Fruit fly (Drosophila melanogaster) whole organism, embryonic: ENCODE results near the gene Max.

Experiments
- CG10267 ChIP-seq: fragments of 200-800 bp; sonication (Bioruptor generic); optimal IDR thresholded peaks from 2 replicates; lab custom pipeline; 2018; ENCODE audit warnings: missing biosample characterization, mild to moderate bottlenecking, missing genetic modification characterization, moderate library complexity
- CG11456 ChIP-seq: fragments of 200-800 bp; sonication (Bioruptor generic); IDR thresholded peaks from 3 replicates; pipeline ENCODE4 v1.3.6; 2022; ENCODE audit warnings: missing biosample characterization, missing genetic modification characterization
- CG11504 ChIP-seq: fragments of 200-800 bp; sonication (Bioruptor generic); optimal IDR thresholded peaks from 3 replicates; lab custom pipeline; 2019; ENCODE audit warnings: missing biosample characterization, mild to moderate bottlenecking, missing genetic modification characterization, moderate library complexity
- CG15269 ChIP-seq: fragments of 200-800 bp; sonication (Bioruptor generic); optimal IDR thresholded peaks from 2 replicates; lab custom pipeline; 2018; ENCODE audit warnings: missing biosample characterization, mild to moderate bottlenecking, missing genetic modification characterization, moderate library complexity
- CG16863 ChIP-seq: fragments of 200-800 bp; sonication (Bioruptor generic); optimal IDR thresholded peaks from 3 replicates; lab custom pipeline; 2016; ENCODE audit warnings: missing biosample characterization, missing genetic modification characterization
- CG17361 ChIP-seq: fragments of 200-800 bp; sonication (Bioruptor generic); IDR thresholded peaks from 3 replicates; pipeline ENCODE4 v1.3.6; 2022; ENCODE audit warnings: missing biosample characterization, missing genetic modification characterization
- CG17912 ChIP-seq: fragments of 200-800 bp; sonication (Bioruptor generic); optimal IDR thresholded peaks from 2 replicates; lab custom pipeline; 2018; ENCODE audit warnings: missing biosample characterization, mild to moderate bottlenecking, missing genetic modification characterization
- CG30431 ChIP-seq: fragments of 200-800 bp; sonication (Bioruptor generic); optimal IDR thresholded peaks from 2 replicates; lab custom pipeline; 2017; ENCODE audit warnings: missing biosample characterization, missing genetic modification characterization
- CG3995 ChIP-seq: fragments of 200-800 bp; sonication (Bioruptor generic); optimal IDR thresholded peaks from 3 replicates; lab custom pipeline; 2016; ENCODE audit warnings: missing biosample characterization, missing genetic modification characterization
- CG42726 ChIP-seq: fragments of 200-800 bp; sonication (Bioruptor generic); IDR thresholded peaks from 2 replicates; pipeline ENCODE4 v1.3.6; 2022; ENCODE audit warnings: missing biosample characterization, missing genetic modification characterization; ENCODE audit not compliant: partially characterized antibody
- CG6654 ChIP-seq: fragments of 200-800 bp; sonication (Bioruptor generic); optimal IDR thresholded peaks from 2 replicates; lab custom pipeline; 2017; ENCODE audit warnings: missing biosample characterization, mild to moderate bottlenecking, missing genetic modification characterization
- CG6813 ChIP-seq: fragments of 200-800 bp; sonication (Bioruptor generic); optimal IDR thresholded peaks from 2 replicates; lab custom pipeline; 2017; ENCODE audit warnings: missing biosample characterization, missing genetic modification characterization, mild to moderate bottlenecking, moderate library complexity, missing genetic modification reagents
- CG6854 ChIP-seq: fragments of 200-800 bp; sonication (Bioruptor generic); optimal IDR thresholded peaks from 3 replicates; lab custom pipeline; 2017; ENCODE audit warnings: missing biosample characterization, mild to moderate bottlenecking, missing genetic modification characterization
- CG7963 ChIP-seq: fragments of 200-800 bp; sonication (Bioruptor generic); IDR thresholded peaks from 3 replicates; pipeline ENCODE4 v1.3.6; 2022; ENCODE audit warnings: missing biosample characterization, missing genetic modification characterization; ENCODE audit not compliant: partially characterized antibody
- CG8281 ChIP-seq: fragments of 200-800 bp; sonication (Bioruptor generic); optimal IDR thresholded peaks from 2 replicates; lab custom pipeline; 2018; ENCODE audit warnings: missing biosample characterization, mild to moderate bottlenecking, missing genetic modification characterization, moderate library complexity
- CG9609 ChIP-seq: fragments of 200-800 bp; sonication (Bioruptor generic); optimal IDR thresholded peaks from 3 replicates; lab custom pipeline; 2016; ENCODE audit warnings: missing biosample characterization, missing genetic modification characterization
- D19B ChIP-seq: fragments of 200-800 bp; sonication (Bioruptor generic); optimal IDR thresholded peaks from 2 replicates; lab custom pipeline; 2017; ENCODE audit warnings: missing biosample characterization, mild to moderate bottlenecking, missing genetic modification characterization
- Dip3 ChIP-seq: fragments of 200-800 bp; sonication (Bioruptor generic); optimal IDR thresholded peaks from 3 replicates; lab custom pipeline; 2016; ENCODE audit warnings: missing biosample characterization, missing genetic modification characterization
- Drgx ChIP-seq: fragments of 200-800 bp; sonication (Bioruptor generic); IDR thresholded peaks from 2 replicates; pipeline ENCODE4 v1.3.6; 2022; ENCODE audit warnings: missing biosample characterization, missing genetic modification characterization
- Eip74EF ChIP-seq, 2 experiments: fragments of 200-800 bp in 1 of 2; fragments of >200 bp in 1 of 2; sonication (Bioruptor generic) in 1 of 2; optimal IDR thresholded peaks; 2 replicates each; lab custom pipeline; 2017 to 2019; ENCODE audit warnings: missing biosample characterization in 2 of 2, missing genetic modification characterization in 2 of 2, mild to moderate bottlenecking in 1 of 2, moderate library complexity in 1 of 2
- MESR4 ChIP-seq: fragments of 200-800 bp; sonication (Bioruptor generic); optimal IDR thresholded peaks from 2 replicates; lab custom pipeline; 2018; ENCODE audit warnings: missing biosample characterization, mild to moderate bottlenecking, missing genetic modification characterization, moderate library complexity
- Mrtf ChIP-seq: fragments of 200-800 bp; sonication (Bioruptor generic); IDR thresholded peaks from 3 replicates; pipeline ENCODE4 v1.3.6; 2022; ENCODE audit warnings: missing biosample characterization, missing genetic modification characterization
- Myb ChIP-seq: fragments of 200-800 bp; sonication (Bioruptor generic); optimal IDR thresholded peaks from 2 replicates; lab custom pipeline; 2016; ENCODE audit warnings: missing biosample characterization, missing genetic modification characterization
- Nf-YC ChIP-seq: fragments of 200-800 bp; optimal IDR thresholded peaks from 3 replicates; lab custom pipeline; 2019; ENCODE audit warnings: missing biosample characterization, mild to moderate bottlenecking, missing genetic modification characterization, moderate library complexity
- NfI ChIP-seq: fragments of 200-800 bp; sonication (Bioruptor generic); optimal IDR thresholded peaks from 3 replicates; lab custom pipeline; 2018; ENCODE audit warnings: missing biosample characterization, mild to moderate bottlenecking, missing genetic modification characterization, moderate library complexity
- Pdp1 ChIP-seq, 2 experiments: fragments of 200-800 bp; sonication (Bioruptor generic); optimal IDR thresholded peaks; 3 replicates each; lab custom pipeline; 2016; ENCODE audit warnings: missing biosample characterization in 2 of 2, missing genetic modification characterization in 2 of 2, mild to moderate bottlenecking in 1 of 2, moderate library complexity in 1 of 2
- Rfx ChIP-seq: fragments of 200-800 bp; sonication (Bioruptor generic); IDR thresholded peaks from 2 replicates; pipeline ENCODE4 v1.3.6; 2022; ENCODE audit warnings: missing biosample characterization, missing genetic modification characterization
- ab ChIP-seq: fragments of 200-800 bp; sonication (Bioruptor generic); optimal IDR thresholded peaks from 2 replicates; lab custom pipeline; 2016; ENCODE audit warnings: missing biosample characterization, missing genetic modification characterization
- abd-A ChIP-seq: fragments of 200-800 bp; sonication (Bioruptor generic); optimal IDR thresholded peaks from 3 replicates; lab custom pipeline; 2019; ENCODE audit warnings: missing biosample characterization, mild to moderate bottlenecking, missing genetic modification characterization, moderate library complexity
- aop ChIP-seq: fragments of 200-800 bp; sonication (Bioruptor generic); IDR thresholded peaks from 2 replicates; pipeline ENCODE4 v1.3.6; 2022; ENCODE audit warnings: missing biosample characterization, missing genetic modification characterization
- btn ChIP-seq: fragments of 200-800 bp; sonication (Bioruptor generic); optimal IDR thresholded peaks from 2 replicates; lab custom pipeline; 2016; ENCODE audit warnings: missing biosample characterization, missing genetic modification characterization
- cad ChIP-seq: fragments of >200 bp; optimal IDR thresholded peaks from 2 replicates; lab custom pipeline; 2017; ENCODE audit warnings: missing biosample characterization, missing genetic modification characterization
- cato ChIP-seq: fragments of 200-800 bp; sonication (Bioruptor generic); optimal IDR thresholded peaks from 2 replicates; lab custom pipeline; 2016; ENCODE audit warnings: missing biosample characterization, missing genetic modification characterization, borderline replicate concordance
- caup ChIP-seq: fragments of 200-800 bp; sonication (Bioruptor generic); optimal IDR thresholded peaks from 3 replicates; lab custom pipeline; 2017; ENCODE audit warnings: missing biosample characterization, mild to moderate bottlenecking, missing genetic modification characterization, moderate library complexity; ENCODE audit not compliant: severe bottlenecking
- corto ChIP-seq: fragments of 200-800 bp; sonication (Bioruptor generic); optimal IDR thresholded peaks from 2 replicates; lab custom pipeline; 2016; ENCODE audit warnings: missing biosample characterization, mild to moderate bottlenecking, missing genetic modification characterization, moderate library complexity
- dpn ChIP-seq, 2 experiments: fragments of 200-800 bp; sonication (Bioruptor generic); optimal IDR thresholded peaks; 3 replicates each; lab custom pipeline; 2016; ENCODE audit warnings: missing biosample characterization in 2 of 2, missing genetic modification characterization in 2 of 2
- ems ChIP-seq: fragments of 200-800 bp; sonication (Bioruptor generic); optimal IDR thresholded peaks from 3 replicates; lab custom pipeline; 2016; ENCODE audit warnings: missing biosample characterization, missing genetic modification characterization
- gcm ChIP-seq: fragments of 200-800 bp; sonication (Bioruptor generic); optimal IDR thresholded peaks from 2 replicates; lab custom pipeline; 2019; ENCODE audit warnings: missing biosample characterization, mild to moderate bottlenecking, missing genetic modification characterization, moderate library complexity
- hth ChIP-seq: fragments of >200 bp; optimal IDR thresholded peaks from 2 replicates; lab custom pipeline; 2017; ENCODE audit warnings: inconsistent platforms
- luna ChIP-seq: fragments of 200-800 bp; sonication (Bioruptor generic); optimal IDR thresholded peaks from 2 replicates; lab custom pipeline; 2016; ENCODE audit warnings: missing biosample characterization, missing genetic modification characterization
- maf-S ChIP-seq: fragments of 200-800 bp; sonication (Bioruptor generic); optimal IDR thresholded peaks from 2 replicates; lab custom pipeline; 2016; ENCODE audit warnings: missing biosample characterization, missing genetic modification characterization
- nerfin-1 ChIP-seq: fragments of 200-800 bp; sonication (Bioruptor generic); optimal IDR thresholded peaks from 3 replicates; lab custom pipeline; 2019; ENCODE audit warnings: missing biosample characterization, mild to moderate bottlenecking, missing genetic modification characterization, moderate library complexity
- oc ChIP-seq: fragments of 200-800 bp; sonication (Bioruptor generic); optimal IDR thresholded peaks from 2 replicates; lab custom pipeline; 2018; ENCODE audit warnings: missing biosample characterization, mild to moderate bottlenecking, missing genetic modification characterization, moderate library complexity
- pita ChIP-seq: fragments of 200-800 bp; sonication (Bioruptor generic); optimal IDR thresholded peaks from 2 replicates; lab custom pipeline; 2017; ENCODE audit warnings: missing biosample characterization, mild to moderate bottlenecking, missing genetic modification characterization
- pnt ChIP-seq: fragments of 200-800 bp; sonication (Bioruptor generic); optimal IDR thresholded peaks from 3 replicates; lab custom pipeline; 2016; ENCODE audit warnings: missing biosample characterization, missing genetic modification characterization
- sc ChIP-seq, 3 experiments: fragments of >200 bp in 2 of 3; fragments of 200-800 bp in 1 of 3; sonication (Bioruptor generic) in 1 of 3; optimal IDR thresholded peaks; 2 replicates in 2 of 3; 3 replicates in 1 of 3; lab custom pipeline; 2017; ENCODE audit warnings: mild to moderate bottlenecking in 1 of 3, missing biosample characterization in 1 of 3, missing genetic modification characterization in 1 of 3, missing genetic modification reagents in 1 of 3
- schlank ChIP-seq: fragments of 200-800 bp; sonication (Bioruptor generic); optimal IDR thresholded peaks from 2 replicates; lab custom pipeline; 2018; ENCODE audit warnings: missing biosample characterization, mild to moderate bottlenecking, missing genetic modification characterization
- slp2 ChIP-seq: fragments of 200-800 bp; sonication (Bioruptor generic); optimal IDR thresholded peaks from 2 replicates; lab custom pipeline; 2016; ENCODE audit warnings: missing biosample characterization, missing genetic modification characterization
- stwl ChIP-seq: fragments of 200-800 bp; sonication (Bioruptor generic); optimal IDR thresholded peaks from 3 replicates; lab custom pipeline; 2018; ENCODE audit warnings: missing biosample characterization, mild to moderate bottlenecking, missing genetic modification characterization, moderate library complexity

The Max gene

DNA sequence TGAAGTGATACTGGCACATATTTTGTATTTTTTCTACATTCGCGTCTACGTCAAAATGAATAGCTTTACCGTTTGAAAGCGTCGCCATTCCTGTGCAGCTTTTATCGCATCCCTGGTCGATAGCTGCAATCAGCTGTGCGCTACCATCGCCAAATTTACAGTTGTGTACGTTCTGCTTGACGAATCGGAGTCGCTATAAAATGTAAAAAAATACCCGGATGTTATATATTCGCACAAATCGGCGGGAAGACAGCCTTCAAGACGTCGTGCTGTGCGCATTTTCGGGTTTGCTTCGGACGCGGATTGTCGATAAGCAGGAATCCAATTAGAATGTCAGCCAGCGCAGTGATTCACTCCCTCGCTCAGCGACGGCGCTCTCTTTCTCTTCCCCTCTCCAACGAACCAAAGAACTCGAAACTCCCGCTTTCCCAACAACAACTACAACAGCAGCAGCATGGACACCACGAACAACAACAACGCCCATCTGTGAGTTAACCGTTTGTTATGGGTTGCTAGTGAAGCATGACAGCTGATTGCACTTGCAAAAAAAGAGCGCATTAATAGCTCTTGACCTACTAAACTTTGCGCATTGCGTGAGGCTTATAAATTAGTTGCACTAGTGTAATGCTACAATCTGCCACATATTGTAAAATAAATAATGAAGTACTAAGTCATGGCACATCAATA is 30.8 kb upstream of the Max start (continued):
- TF ChIP-seq CG9609, result no peak
- TF ChIP-seq corto, result no peak
- peak; percentile 12 for TF ChIP-seq stwl (tag; lab: Kevin White, UChicago)
- TF ChIP-seq ab, result no peak
- peak; percentile 10 for TF ChIP-seq CG11504 (tag; lab: Kevin White, UChicago)
- TF ChIP-seq abd-A (tag; lab: Kevin White, UChicago), result no peak
- TF ChIP-seq CG15269, result no peak
- TF ChIP-seq maf-S, result no peak
- no peak for TF ChIP-seq CG6813 (GFP tag; lab: Kevin White, UChicago)
- no peak for TF ChIP-seq btn (GFP tag; lab: Kevin White, UChicago)
- TF ChIP-seq CG3995 (GFP tag; lab: Kevin White, UChicago), result no peak
- no peak for TF ChIP-seq Nf-YC (tag; lab: Kevin White, UChicago)
- no peak for TF ChIP-seq CG10267
- peak; percentile 38 for TF ChIP-seq Myb (GFP tag; lab: Kevin White, UChicago)
- no peak for TF ChIP-seq slp2 (GFP tag; lab: Kevin White, UChicago)
- TF ChIP-seq gcm (GFP tag; lab: Kevin White, UChicago), result no peak
- TF ChIP-seq ems (GFP tag; lab: Kevin White, UChicago), result no peak
- no peak for TF ChIP-seq CG11456 (GFP tag; lab: Robert Waterston, UW)
- TF ChIP-seq sc (optimal IDR thresholded peaks at IDR 0.05; lab: Kevin White, UChicago), result no peak
- no peak for TF ChIP-seq sc (GFP tag; optimal IDR thresholded peaks at IDR 0.05; lab: Kevin White, UChicago)
- peak; percentile 68 for TF ChIP-seq MESR4
- TF ChIP-seq cad (GFP tag; lab: Kevin White, UChicago), result no peak
- no peak for TF ChIP-seq luna (GFP tag; lab: Kevin White, UChicago)
- 0 out of 2 replicates have a peak, but pooled peaks have one; percentile 36 for TF ChIP-seq Drgx (GFP tag; lab: Robert Waterston, UW)
- no peak for TF ChIP-seq aop
- TF ChIP-seq pita (GFP tag; lab: Kevin White, UChicago), result peak; percentile 50
- no peak for TF ChIP-seq CG6654 (GFP tag; lab: Kevin White, UChicago)
- no peak for TF ChIP-seq NfI (GFP tag; lab: Kevin White, UChicago)
- TF ChIP-seq CG17912, result no peak
- TF ChIP-seq D19B, result no peak
- TF ChIP-seq dpn (GFP tag; optimal IDR thresholded peaks at IDR 0.05; lab: Kevin White, UChicago), result no peak
- TF ChIP-seq cato (GFP tag; lab: Kevin White, UChicago), result no peak
- TF ChIP-seq CG42726 (GFP tag; lab: Robert Waterston, UW), result no peak
- TF ChIP-seq hth (lab: Kevin White, UChicago), result no peak
- TF ChIP-seq Eip74EF (GFP tag; optimal IDR thresholded peaks at IDR 0.05; lab: Kevin White, UChicago), result no peak
- no peak for TF ChIP-seq Dip3 (GFP tag; lab: Kevin White, UChicago)
- no peak for TF ChIP-seq CG6854 (GFP tag; lab: Kevin White, UChicago)
- TF ChIP-seq Mrtf (GFP tag; lab: Robert Waterston, UW), result no peak
- TF ChIP-seq Rfx (GFP tag; lab: Robert Waterston, UW), result no peak
- TF ChIP-seq CG30431 (GFP tag; lab: Kevin White, UChicago), result no peak
- no peak for TF ChIP-seq CG7963 (GFP tag; lab: Robert Waterston, UW)
- TF ChIP-seq schlank (tag; lab: Kevin White, UChicago), result no peak
- no peak for TF ChIP-seq caup (GFP tag; lab: Kevin White, UChicago)
- TF ChIP-seq oc (tag; lab: Kevin White, UChicago), result no peak
- no peak for TF ChIP-seq CG17361 (GFP tag; lab: Robert Waterston, UW)
- TF ChIP-seq CG16863 (GFP tag; lab: Kevin White, UChicago), result no peak
- no peak for TF ChIP-seq Pdp1 (GFP tag; optimal IDR thresholded peaks at IDR 0.05; lab: Kevin White, UChicago)
- TF ChIP-seq pnt (GFP tag; lab: Kevin White, UChicago), result no peak
- no peak for TF ChIP-seq CG8281
- TF ChIP-seq nerfin-1 (tag; lab: Kevin White, UChicago), result no peak
